Worm (Caenorhabditis elegans): Measurements from ENCODE around the gene R74.8.

R74.8 gene

DNA sequence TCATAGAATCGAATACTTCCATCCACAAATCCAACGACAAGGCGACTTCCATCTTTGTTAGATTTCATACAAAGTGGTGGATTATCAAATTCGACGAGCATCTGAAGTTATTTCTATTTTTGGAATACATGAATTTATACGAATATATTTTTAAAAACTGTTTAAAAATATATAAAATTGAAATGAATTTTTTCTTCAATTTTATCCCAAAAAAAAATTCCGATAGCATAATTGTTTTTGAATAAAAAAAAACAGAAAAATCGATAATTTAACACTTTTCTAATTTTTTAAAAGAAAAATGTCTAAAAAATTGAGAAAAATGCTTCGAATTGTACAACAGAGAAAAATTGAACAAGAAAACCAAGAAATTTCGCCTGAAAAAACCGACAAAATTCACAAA is 41.5 kb downstream of the R74.8 start, which contains the start of gene Y44F5A.1:
TSS of gene Y44F5A.1 (minus strand) at position 101 of the 400 bp plus-strand sequence.
- no peak for TF ChIP-seq ceh-88 (GFP tag; IDR thresholded peaks at IDR 0.05)
